Worm (Caenorhabditis elegans): ENCODE results near the gene srt-31.

srt-31 gene

DNA sequence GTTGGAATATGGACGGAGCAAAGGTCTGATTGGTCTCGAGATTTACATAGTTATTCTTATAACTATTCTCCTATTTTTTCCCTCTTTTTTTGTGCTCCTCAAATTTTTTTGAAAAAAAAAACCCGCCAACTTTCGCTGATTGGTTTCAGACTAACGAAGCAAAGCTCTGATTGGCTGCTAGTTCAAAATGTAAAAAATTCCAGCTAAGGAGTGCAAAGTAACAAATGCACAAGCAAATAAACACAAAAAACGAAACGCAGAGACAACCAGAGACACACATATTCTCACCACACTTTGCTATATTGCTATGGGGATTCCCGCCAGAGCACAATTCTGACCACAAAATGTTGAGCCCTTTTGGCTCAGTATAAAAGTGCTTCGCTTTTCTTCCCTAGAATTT lies 24.7 kb downstream of the srt-31 start, which contains the start of gene T01G6.1:
T01G6.1 (plus strand) TSS at position 301 of the 400 bp plus-strand sequence.
- no peak for TF ChIP-seq spr-3 (GFP tag; optimal IDR thresholded peaks at IDR 0.05)
- peak; percentile 22 for TF ChIP-seq aha-1 (tag)
- TF ChIP-seq snpc-4 (tag; optimal IDR thresholded peaks at IDR 0.05): no peak
- no peak for TF ChIP-seq nhr-111 (GFP tag; optimal IDR thresholded peaks at IDR 0.05)
- TF ChIP-seq lim-7 (GFP tag; IDR thresholded peaks at IDR 0.05): no peak

DNA sequence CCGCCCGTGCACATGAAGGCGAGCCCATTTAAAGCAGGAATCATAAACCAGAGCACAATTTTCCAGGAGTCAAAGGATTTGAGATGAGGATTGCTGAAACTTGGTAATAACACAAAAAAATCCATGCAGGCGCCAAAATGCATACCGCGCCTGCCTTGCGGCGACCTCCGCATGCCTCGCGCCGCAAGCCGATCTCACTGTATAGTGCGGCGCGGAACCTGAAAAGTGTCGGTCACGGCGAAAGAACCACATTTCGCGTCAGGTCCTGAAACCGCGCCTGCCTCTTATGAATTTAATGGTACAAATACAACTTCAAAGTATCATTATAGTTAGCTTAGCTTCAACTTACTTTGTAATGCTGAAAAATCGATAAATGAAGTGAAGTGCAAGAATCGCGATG lies 27.8 kb downstream of the srt-31 start:
- no peak for TF ChIP-seq ama-1 (optimal IDR thresholded peaks at IDR 0.05)
- no peak for TF ChIP-seq mdt-29 (GFP tag; IDR thresholded peaks at IDR 0.05)
- TF ChIP-seq cey-2 (tag; optimal IDR thresholded peaks at IDR 0.05; ENCODE audit: borderline replicate concordance, insufficient read depth): no peak
- TF ChIP-seq set-16 (GFP tag; IDR thresholded peaks at IDR 0.05): peak; percentile 54; the same call in 1 of the 2 replicates
- no peak for TF ChIP-seq nhr-102 (tag; optimal IDR thresholded peaks at IDR 0.05)
- TF ChIP-seq aha-1 (tag): no peak
- TF ChIP-seq T26A8.4 (GFP tag; IDR thresholded peaks at IDR 0.05): no peak

DNA sequence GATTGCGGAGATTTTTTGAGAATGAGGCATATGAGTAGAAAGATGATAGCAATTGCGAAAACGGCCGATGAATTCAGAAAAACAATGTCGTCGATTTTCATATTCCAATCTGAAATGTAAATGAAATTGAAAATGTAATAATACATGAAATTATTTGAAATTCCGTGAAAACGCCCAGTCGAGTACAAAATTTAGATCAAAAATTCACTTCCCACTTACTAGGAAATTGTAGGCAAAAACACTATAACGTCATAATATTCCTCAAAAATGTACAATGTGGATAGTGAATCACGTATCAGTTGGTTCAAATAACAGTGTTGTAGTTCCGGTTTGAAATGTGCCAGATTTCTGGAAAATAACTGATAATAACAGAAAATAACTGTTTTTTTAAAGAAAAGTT lies 28.5 kb downstream of the srt-31 start, which contains the start of gene str-256:
str-256 (minus strand) TSS at position 101 of the 400 bp plus-strand sequence.
- TF ChIP-seq F10B5.3 (tag; optimal IDR thresholded peaks at IDR 0.05) (no peak), D1046.2 (GFP tag; IDR thresholded peaks at IDR 0.05) (no peak), vab-7 (GFP tag; IDR thresholded peaks at IDR 0.05) (no peak)

DNA sequence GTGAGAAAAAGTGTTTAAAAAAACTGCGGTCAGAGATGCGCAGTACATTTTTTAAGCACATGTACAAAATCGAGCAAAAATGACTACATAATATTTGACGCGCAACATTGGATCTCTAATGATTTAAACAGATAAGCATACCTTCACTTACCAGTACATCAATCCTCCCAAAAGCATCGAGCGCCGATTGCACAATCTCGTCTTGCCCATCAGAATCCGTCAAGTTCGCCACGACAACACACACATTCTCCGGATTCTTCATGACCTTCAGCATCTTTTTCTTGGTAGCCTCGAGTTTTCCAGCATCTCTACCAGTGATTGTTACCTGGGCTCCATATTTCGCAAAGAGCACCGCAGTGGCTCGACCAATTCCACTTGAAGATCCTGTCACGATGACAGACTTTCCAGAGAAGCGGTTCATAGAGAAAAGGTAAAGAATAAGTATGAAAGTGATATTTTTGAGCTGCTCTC lies 30.1 kb downstream of the srt-31 start, which contains the start of gene T01G6.10:
T01G6.10 (minus strand) TSS at position 421 of the 471 bp plus-strand sequence.
- TF ChIP-seq ama-1 (optimal IDR thresholded peaks at IDR 0.05): no peak
- TF ChIP-seq aha-1 (tag): peak; percentile 96

DNA sequence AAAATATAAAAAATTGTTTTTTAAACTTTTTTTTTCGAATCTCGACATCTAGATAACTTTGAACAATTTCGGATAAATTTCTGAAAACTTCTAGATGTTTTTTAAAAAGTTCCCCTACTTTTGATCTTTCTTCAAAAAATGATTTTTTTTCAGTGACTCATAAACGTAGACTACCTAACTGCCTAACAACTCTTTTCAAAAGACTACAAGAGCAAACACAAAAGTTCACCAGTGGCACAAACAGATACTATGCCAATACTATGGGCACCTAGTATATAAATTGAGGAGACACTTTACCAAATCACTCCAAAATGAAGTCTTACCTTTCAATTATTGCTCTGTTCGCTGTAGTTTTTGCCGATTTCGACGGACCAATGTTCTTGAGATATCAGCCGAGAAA lies 31.0 kb downstream of the srt-31 start, which contains the start of gene srlf-35:
srlf-35 (plus strand) TSS at position 301 of the 400 bp plus-strand sequence.
- TF ChIP-seq fkh-10 (GFP tag; optimal IDR thresholded peaks at IDR 0.05): no peak
- TF ChIP-seq nhr-41 (GFP tag; IDR thresholded peaks at IDR 0.05): no peak
- no peak for TF ChIP-seq hmg-1.1 (GFP tag; IDR thresholded peaks at IDR 0.05)

DNA sequence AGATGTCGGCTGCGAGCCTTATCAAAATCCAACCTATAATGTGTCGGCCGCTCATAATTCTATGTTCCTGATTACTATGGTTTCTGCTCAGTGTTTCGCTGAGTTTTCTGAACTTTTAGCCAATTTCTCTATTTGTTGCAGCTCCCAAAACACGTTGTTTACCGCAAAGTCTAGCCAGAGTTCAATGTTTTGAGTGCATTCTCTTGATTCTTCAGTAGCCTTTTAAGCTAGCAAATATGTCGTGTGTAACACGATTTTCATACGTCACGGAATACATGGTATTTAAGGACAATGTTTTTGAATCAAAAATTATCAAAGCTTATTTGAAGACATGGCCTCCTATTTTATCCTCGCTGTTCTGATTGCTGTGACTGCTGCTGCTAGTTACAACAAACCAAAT lies 32.5 kb downstream of the srt-31 start, which contains the start of gene srlf-19:
srlf-19 (plus strand) TSS at position 301 of the 400 bp plus-strand sequence.
- no peak for TF ChIP-seq F37D6.2 (tag; optimal IDR thresholded peaks at IDR 0.05)
- no peak for TF ChIP-seq fkh-10 (GFP tag; optimal IDR thresholded peaks at IDR 0.05)
- no peak for TF ChIP-seq F26F4.8 (GFP tag; conservative IDR thresholded peaks at IDR 0.05)
- TF ChIP-seq nhr-102 (tag; optimal IDR thresholded peaks at IDR 0.05): no peak
- TF ChIP-seq set-16 (GFP tag; IDR thresholded peaks at IDR 0.05): no peak
- TF ChIP-seq lin-39 (tag; optimal IDR thresholded peaks at IDR 0.05): no peak
- TF ChIP-seq zip-11 (GFP tag; IDR thresholded peaks at IDR 0.05): no peak
- TF ChIP-seq attf-4 (tag; optimal IDR thresholded peaks at IDR 0.05): no peak
- no peak for TF ChIP-seq dmd-8 (GFP tag; IDR thresholded peaks at IDR 0.05)
- TF ChIP-seq spr-1 (tag; optimal IDR thresholded peaks at IDR 0.05): no peak
- no peak for TF ChIP-seq ces-1 (GFP tag; optimal IDR thresholded peaks at IDR 0.05)
- no peak for TF ChIP-seq nhr-11 (tag; optimal IDR thresholded peaks at IDR 0.05)
- no peak for TF ChIP-seq hmg-1.1 (GFP tag; IDR thresholded peaks at IDR 0.05)
- no peak for TF ChIP-seq nhr-237 (tag; optimal IDR thresholded peaks at IDR 0.05)
- no peak for TF ChIP-seq ZK546.5 (tag; optimal IDR thresholded peaks at IDR 0.05)
- TF ChIP-seq zfp-2 (tag; optimal IDR thresholded peaks at IDR 0.05): no peak
- no peak for TF ChIP-seq lin-13 (GFP tag; optimal IDR thresholded peaks at IDR 0.05)

DNA sequence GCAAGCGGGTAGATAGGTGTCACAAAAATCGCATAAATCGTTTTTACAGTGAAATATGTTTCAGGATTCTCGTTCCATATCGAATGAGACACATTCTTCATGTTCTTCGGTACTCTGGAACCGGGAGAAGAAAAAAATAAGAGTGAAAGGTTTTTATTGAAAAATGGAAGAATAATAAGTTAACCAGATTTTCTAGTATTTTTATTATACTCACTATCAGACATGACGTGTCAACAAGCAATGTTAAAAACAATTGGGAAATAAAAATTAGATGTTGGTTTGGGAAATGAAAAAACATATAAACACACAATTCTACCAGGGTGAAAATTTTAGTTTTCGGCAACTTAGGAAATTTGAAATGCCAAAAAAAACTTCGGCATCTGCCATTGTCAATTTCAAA lies 39.7 kb downstream of the srt-31 start, which contains the start of gene srh-37:
srh-37 (minus strand) TSS at position 101 of the 400 bp plus-strand sequence.
- no peak for TF ChIP-seq arid-1 (GFP tag; conservative IDR thresholded peaks at IDR 0.05)
- TF ChIP-seq unc-130 (GFP tag; optimal IDR thresholded peaks at IDR 0.05): no peak
- no peak for TF ChIP-seq F37D6.2 (tag; optimal IDR thresholded peaks at IDR 0.05)
- no peak for TF ChIP-seq tag-97 (GFP tag; IDR thresholded peaks at IDR 0.05)
- TF ChIP-seq zag-1 (tag; optimal IDR thresholded peaks at IDR 0.05): no peak
- no peak for TF ChIP-seq nhr-6 (tag; optimal IDR thresholded peaks at IDR 0.05)
- no peak for TF ChIP-seq tra-1 (GFP tag; IDR thresholded peaks at IDR 0.05)
